ENCODE assay signal across 4 worm cellular contexts in the genomic region with DNA sequence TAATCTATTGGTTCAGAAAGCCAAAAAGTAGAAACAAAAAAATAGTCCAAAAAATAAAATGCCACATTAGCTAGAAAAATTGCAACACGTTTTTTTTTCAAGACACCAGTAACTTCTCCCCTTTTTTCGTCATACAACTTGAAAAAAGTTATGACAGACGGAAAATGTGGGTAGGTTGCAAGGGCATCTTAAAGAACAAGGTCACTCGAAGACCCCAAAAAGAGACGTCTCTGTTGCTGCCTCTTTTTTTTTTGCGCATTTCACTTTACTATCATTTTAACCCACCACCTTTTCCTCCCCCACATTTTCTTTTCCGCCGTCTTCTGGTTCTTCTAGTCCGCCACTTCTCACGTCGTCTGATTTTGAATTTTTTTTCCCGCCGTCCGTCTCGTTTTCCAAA.
TF ChIP-seq lines count a peak whose summit lies in the region.

No protein-coding gene starts in this region.

TF ChIP-seq in whole organism, L1 larva, 84 proteins besides CTCF, POLR2A, EP300 and RAD21:
- TF ChIP-seq unc-62 (GFP tag; optimal IDR thresholded peaks at IDR 0.05; lab: Kevin White, UChicago) (no peak), lin-39 (tag; optimal IDR thresholded peaks at IDR 0.05; lab: Kevin White, UChicago) (no peak), nhr-20 (tag; optimal IDR thresholded peaks at IDR 0.05; lab: Kevin White, UChicago) (no peak), C16A3.4 (tag; optimal IDR thresholded peaks at IDR 0.05; lab: Kevin White, UChicago) (no peak), ama-1 (optimal IDR thresholded peaks at IDR 0.05; lab: Kevin White, UChicago) (no peak), elt-2 (tag; optimal IDR thresholded peaks at IDR 0.05; lab: Kevin White, UChicago) (no peak), sptf-1 (tag; optimal IDR thresholded peaks at IDR 0.05; lab: Kevin White, UChicago) (no peak), skn-1 (tag; optimal IDR thresholded peaks at IDR 0.05; lab: Kevin White, UChicago) (no peak), swsn-7 (tag; optimal IDR thresholded peaks at IDR 0.05; lab: Kevin White, UChicago) (no peak), sup-37 (GFP tag; optimal IDR thresholded peaks at IDR 0.05; lab: Kevin White, UChicago) (no peak), nhr-76 (tag; optimal IDR thresholded peaks at IDR 0.05; lab: Kevin White, UChicago) (no peak), blmp-1 (tag; optimal IDR thresholded peaks at IDR 0.05; lab: Kevin White, UChicago) (peak; percentile 20), ceh-63 (GFP tag; optimal IDR thresholded peaks at IDR 0.05; lab: Kevin White, UChicago) (no peak), ceh-90 (tag; optimal IDR thresholded peaks at IDR 0.05; lab: Kevin White, UChicago) (no peak), lin-14 (GFP tag; optimal IDR thresholded peaks at IDR 0.05; lab: Kevin White, UChicago) (peak; percentile 16), nhr-85 (tag; lab: Kevin White, UChicago) (peak; percentile 23), dpl-1 (GFP tag; optimal IDR thresholded peaks at IDR 0.05; lab: Kevin White, UChicago) (no peak)

TF ChIP-seq in whole organism, L2 larva, 48 proteins besides CTCF, POLR2A, EP300 and RAD21:
- no peak for TF ChIP-seq C34F6.9 (tag; optimal IDR thresholded peaks at IDR 0.05; lab: Kevin White, UChicago)
- TF ChIP-seq nhr-10 (tag; optimal IDR thresholded peaks at IDR 0.05; lab: Kevin White, UChicago), result no peak
- TF ChIP-seq elt-1 (tag; optimal IDR thresholded peaks at IDR 0.05; lab: Kevin White, UChicago), result no peak
- no peak for TF ChIP-seq elt-3 (tag; optimal IDR thresholded peaks at IDR 0.05; lab: Kevin White, UChicago)
- peak; percentile 62 for TF ChIP-seq blmp-1 (tag; optimal IDR thresholded peaks at IDR 0.05; lab: Kevin White, UChicago; ENCODE audit: insufficient read depth)
- TF ChIP-seq unc-39 (tag; optimal IDR thresholded peaks at IDR 0.05; lab: Kevin White, UChicago), result no peak
- peak; percentile 33 for TF ChIP-seq nhr-25 (tag; optimal IDR thresholded peaks at IDR 0.05; lab: Kevin White, UChicago)

TF ChIP-seq in whole organism, L3 larva, 47 proteins besides CTCF, POLR2A, EP300 and RAD21:
- TF ChIP-seq unc-39 (tag; optimal IDR thresholded peaks at IDR 0.05; lab: Kevin White, UChicago) (no peak), lsy-12 (tag; optimal IDR thresholded peaks at IDR 0.05; lab: Kevin White, UChicago) (peak; percentile 23), daf-12 (tag; optimal IDR thresholded peaks at IDR 0.05; lab: Kevin White, UChicago) (no peak), unc-62 (GFP tag; optimal IDR thresholded peaks at IDR 0.05; lab: Kevin White, UChicago) (no peak), fos-1 (tag; optimal IDR thresholded peaks at IDR 0.05; lab: Kevin White, UChicago) (no peak), nhr-23 (tag; optimal IDR thresholded peaks at IDR 0.05; lab: Kevin White, UChicago) (peak; percentile 11), nhr-11 (tag; optimal IDR thresholded peaks at IDR 0.05; lab: Kevin White, UChicago) (no peak), hmg-11 (tag; optimal IDR thresholded peaks at IDR 0.05; lab: Kevin White, UChicago) (no peak), ceh-9 (tag; optimal IDR thresholded peaks at IDR 0.05; lab: Kevin White, UChicago) (no peak), nfya-1 (tag; optimal IDR thresholded peaks at IDR 0.05; lab: Kevin White, UChicago; ENCODE audit: insufficient read depth) (no peak), fkh-10 (GFP tag; optimal IDR thresholded peaks at IDR 0.05; lab: Kevin White, UChicago) (no peak), jun-1 (tag; optimal IDR thresholded peaks at IDR 0.05; lab: Kevin White, UChicago) (no peak), nhr-43 (tag; optimal IDR thresholded peaks at IDR 0.05; lab: Kevin White, UChicago; ENCODE audit: poor library complexity, severe bottlenecking) (peak; percentile 23), nhr-25 (tag; optimal IDR thresholded peaks at IDR 0.05; lab: Kevin White, UChicago) (peak; percentile 58)

TF ChIP-seq in whole organism, L4 larva, 104 proteins besides CTCF, POLR2A, EP300 and RAD21:
- TF ChIP-seq Y105C5A.15 (GFP tag; IDR thresholded peaks at IDR 0.05; lab: Robert Waterston, UW) (no peak), ctbp-1 (GFP tag; IDR thresholded peaks at IDR 0.05; lab: Robert Waterston, UW) (no peak), arid-1 (GFP tag; conservative IDR thresholded peaks at IDR 0.05; lab: Robert Waterston, UW) (no peak), nhr-25 (tag; optimal IDR thresholded peaks at IDR 0.05; lab: Kevin White, UChicago; ENCODE audit: borderline replicate concordance, insufficient read depth) (peak; percentile 14), jun-1 (tag; optimal IDR thresholded peaks at IDR 0.05; lab: Kevin White, UChicago) (no peak)
